Fruit fly (Drosophila melanogaster) whole organism, embryonic: Measurements from ENCODE around the gene mRpL12.

ENCODE experiments used
- Aef1 ChIP-seq: fragments of 200-800 bp; sonication (Bioruptor generic); IDR thresholded peaks from 3 replicates; pipeline ENCODE4 v1.3.6; 2022; ENCODE audit warnings: missing biosample characterization, missing genetic modification characterization
- Antp ChIP-seq: fragments of 200-800 bp; sonication (Bioruptor generic); optimal IDR thresholded peaks from 3 replicates; lab custom pipeline; 2016; ENCODE audit warnings: missing biosample characterization, missing genetic modification characterization
- CG10274 ChIP-seq: fragments of 200-800 bp; sonication (Bioruptor generic); optimal IDR thresholded peaks from 3 replicates; lab custom pipeline; 2017; ENCODE audit warnings: missing biosample characterization, mild to moderate bottlenecking, missing genetic modification characterization
- CG10979 ChIP-seq: fragments of 200-800 bp; sonication (Bioruptor generic); optimal IDR thresholded peaks from 2 replicates; lab custom pipeline; 2018; ENCODE audit warnings: missing biosample characterization, mild to moderate bottlenecking, missing genetic modification characterization, moderate library complexity
- CG12104 ChIP-seq: fragments of 200-800 bp; sonication (Bioruptor generic); optimal IDR thresholded peaks from 3 replicates; lab custom pipeline; 2016; ENCODE audit warnings: missing biosample characterization, missing genetic modification characterization
- CG1233 ChIP-seq: fragments of 200-800 bp; sonication (Bioruptor generic); optimal IDR thresholded peaks from 4 replicates; lab custom pipeline; 2018; ENCODE audit warnings: missing biosample characterization, mild to moderate bottlenecking, missing genetic modification characterization
- CG13123 ChIP-seq: fragments of 200-800 bp; sonication (Bioruptor generic); optimal IDR thresholded peaks from 2 replicates; lab custom pipeline; 2016; ENCODE audit warnings: missing biosample characterization, missing genetic modification characterization
- CG13775 ChIP-seq: fragments of 200-800 bp; sonication (Bioruptor generic); optimal IDR thresholded peaks from 3 replicates; lab custom pipeline; 2017; ENCODE audit warnings: missing biosample characterization, mild to moderate bottlenecking, missing genetic modification characterization
- CG14667 ChIP-seq: fragments of 200-800 bp; sonication (Bioruptor generic); IDR thresholded peaks from 2 replicates; pipeline ENCODE4 v1.3.6; 2022; ENCODE audit warnings: missing biosample characterization, missing genetic modification characterization
- CG1603 ChIP-seq: fragments of 200-800 bp; sonication (Bioruptor generic); optimal IDR thresholded peaks from 2 replicates; lab custom pipeline; 2019; ENCODE audit warnings: missing biosample characterization, mild to moderate bottlenecking, missing genetic modification characterization, moderate library complexity
- CG1792 ChIP-seq: fragments of 200-800 bp; sonication (Bioruptor generic); optimal IDR thresholded peaks from 2 replicates; lab custom pipeline; 2016; ENCODE audit warnings: missing biosample characterization, missing genetic modification characterization
- CG2199 ChIP-seq: fragments of 200-800 bp; sonication (Bioruptor generic); IDR thresholded peaks from 3 replicates; pipeline ENCODE4 v1.3.6; 2022; ENCODE audit warnings: missing biosample characterization, missing genetic modification characterization
- CG2678 ChIP-seq: fragments of 200-800 bp; sonication (Bioruptor generic); optimal IDR thresholded peaks from 3 replicates; lab custom pipeline; 2019; ENCODE audit warnings: missing biosample characterization, mild to moderate bottlenecking, missing genetic modification characterization, moderate library complexity
- CG30020 ChIP-seq: fragments of 200-800 bp; optimal IDR thresholded peaks from 2 replicates; lab custom pipeline; 2019; ENCODE audit warnings: missing biosample characterization, mild to moderate bottlenecking, missing genetic modification characterization, moderate library complexity
- CG30403 ChIP-seq: fragments of 200-800 bp; sonication (Bioruptor generic); optimal IDR thresholded peaks from 3 replicates; lab custom pipeline; 2016; ENCODE audit warnings: missing biosample characterization, missing genetic modification characterization
- CG32532 ChIP-seq: fragments of 200-800 bp; sonication (Bioruptor generic); IDR thresholded peaks from 2 replicates; pipeline ENCODE4 v1.3.6; 2022; ENCODE audit warnings: missing biosample characterization, missing genetic modification characterization
- CG4404 ChIP-seq: fragments of 200-800 bp; sonication (Bioruptor generic); IDR thresholded peaks from 2 replicates; pipeline ENCODE4 v1.3.6; 2022; ENCODE audit warnings: missing biosample characterization, missing genetic modification characterization
- CG7271 ChIP-seq: fragments of 200-800 bp; sonication (Bioruptor generic); optimal IDR thresholded peaks from 2 replicates; lab custom pipeline; 2018; ENCODE audit warnings: missing biosample characterization, mild to moderate bottlenecking, missing genetic modification characterization, moderate library complexity
- Chrac-16 ChIP-seq: fragments of 200-800 bp; sonication (Bioruptor generic); optimal IDR thresholded peaks from 3 replicates; lab custom pipeline; 2016; ENCODE audit warnings: missing biosample characterization, missing genetic modification characterization
- D19A ChIP-seq: fragments of 200-800 bp; optimal IDR thresholded peaks from 3 replicates; lab custom pipeline; 2019; ENCODE audit warnings: missing biosample characterization, mild to moderate bottlenecking, missing genetic modification characterization, moderate library complexity
- Elba2 ChIP-seq: fragments of 200-800 bp; sonication (Bioruptor generic); optimal IDR thresholded peaks from 3 replicates; lab custom pipeline; 2016; ENCODE audit warnings: missing biosample characterization, missing genetic modification characterization
- Lpt ChIP-seq: fragments of >200 bp; optimal IDR thresholded peaks from 2 replicates; lab custom pipeline; 2018; ENCODE audit warnings: missing biosample characterization, missing genetic modification characterization
- Mes4 ChIP-seq: fragments of 200-800 bp; sonication (Bioruptor generic); optimal IDR thresholded peaks from 2 replicates; lab custom pipeline; 2016; ENCODE audit warnings: missing biosample characterization, missing genetic modification characterization
- NC2α ChIP-seq: fragments of 200-800 bp; sonication (Bioruptor generic); optimal IDR thresholded peaks from 2 replicates; lab custom pipeline; 2016; ENCODE audit warnings: missing biosample characterization, missing genetic modification characterization
- Opbp ChIP-seq: fragments of 200-800 bp; sonication (Bioruptor generic); IDR thresholded peaks from 3 replicates; pipeline ENCODE4 v1.3.6; 2022; ENCODE audit warnings: missing biosample characterization, missing genetic modification characterization; ENCODE audit not compliant: partially characterized antibody
- Ravus ChIP-seq: fragments of 200-800 bp; sonication (Bioruptor generic); IDR thresholded peaks from 2 replicates; pipeline ENCODE4 v1.3.6; 2022; ENCODE audit warnings: missing biosample characterization, missing genetic modification characterization
- Scr ChIP-seq: fragments of 200-800 bp; sonication (Bioruptor generic); IDR thresholded peaks from 2 replicates; pipeline ENCODE4 v1.3.6; 2022; ENCODE audit warnings: missing biosample characterization, missing genetic modification characterization; ENCODE audit not compliant: partially characterized antibody
- Sox100B ChIP-seq: fragments of 200-800 bp; sonication (Bioruptor generic); optimal IDR thresholded peaks from 3 replicates; lab custom pipeline; 2018; ENCODE audit warnings: missing biosample characterization, mild to moderate bottlenecking, missing genetic modification characterization
- Sry-δ ChIP-seq: fragments of 200-800 bp; sonication (Bioruptor generic); optimal IDR thresholded peaks from 2 replicates; lab custom pipeline; 2016; ENCODE audit warnings: missing biosample characterization, missing genetic modification characterization
- bowl ChIP-seq: fragments of 200-800 bp; sonication (Bioruptor generic); IDR thresholded peaks from 2 replicates; pipeline ENCODE4 v1.3.6; 2022; ENCODE audit warnings: missing biosample characterization, missing genetic modification characterization
- cg ChIP-seq: fragments of 200-800 bp; sonication (Bioruptor generic); optimal IDR thresholded peaks from 3 replicates; lab custom pipeline; 2019; ENCODE audit warnings: missing biosample characterization, mild to moderate bottlenecking, missing genetic modification characterization, moderate library complexity
- dan ChIP-seq: fragments of 200-800 bp; sonication (Bioruptor generic); IDR thresholded peaks from 2 replicates; pipeline ENCODE4 v1.3.6; 2022; ENCODE audit warnings: missing biosample characterization, missing genetic modification characterization
- dmrt11E ChIP-seq: fragments of 200-800 bp; sonication (Bioruptor generic); optimal IDR thresholded peaks from 3 replicates; lab custom pipeline; 2018; ENCODE audit warnings: missing biosample characterization, mild to moderate bottlenecking, missing genetic modification characterization, moderate library complexity
- dmrt99B ChIP-seq: fragments of 200-800 bp; sonication (Bioruptor generic); optimal IDR thresholded peaks from 2 replicates; lab custom pipeline; 2018; ENCODE audit warnings: missing biosample characterization, mild to moderate bottlenecking, missing genetic modification characterization, moderate library complexity
- ems ChIP-seq: fragments of 200-800 bp; sonication (Bioruptor generic); optimal IDR thresholded peaks from 3 replicates; lab custom pipeline; 2016; ENCODE audit warnings: missing biosample characterization, missing genetic modification characterization
- esg ChIP-seq: fragments of 200-800 bp; sonication (Bioruptor generic); conservative IDR thresholded peaks from 2 replicates; pipeline ENCODE4 v1.3.6; 2022; ENCODE audit warnings: missing biosample characterization, missing genetic modification characterization
- gem ChIP-seq: fragments of 200-800 bp; sonication (Bioruptor generic); optimal IDR thresholded peaks from 2 replicates; lab custom pipeline; 2019; ENCODE audit warnings: missing biosample characterization, mild to moderate bottlenecking, missing genetic modification characterization, moderate library complexity
- lbe ChIP-seq: fragments of 200-800 bp; sonication (Bioruptor generic); optimal IDR thresholded peaks from 2 replicates; lab custom pipeline; 2016; ENCODE audit warnings: missing biosample characterization, mild to moderate bottlenecking, missing genetic modification characterization
- lilli ChIP-seq: fragments of 200-800 bp; sonication (Bioruptor generic); optimal IDR thresholded peaks from 3 replicates; lab custom pipeline; 2016; ENCODE audit warnings: missing biosample characterization, missing genetic modification characterization
- nerfin-1 ChIP-seq: fragments of 200-800 bp; sonication (Bioruptor generic); optimal IDR thresholded peaks from 3 replicates; lab custom pipeline; 2019; ENCODE audit warnings: missing biosample characterization, mild to moderate bottlenecking, missing genetic modification characterization, moderate library complexity
- salm ChIP-seq: fragments of 200-800 bp; sonication (Bioruptor generic); optimal IDR thresholded peaks from 2 replicates; lab custom pipeline; 2018; ENCODE audit warnings: missing biosample characterization, mild to moderate bottlenecking, missing genetic modification characterization
- scrt ChIP-seq: fragments of 200-800 bp; sonication (Bioruptor generic); optimal IDR thresholded peaks from 2 replicates; lab custom pipeline; 2018; ENCODE audit warnings: missing biosample characterization, mild to moderate bottlenecking, missing genetic modification characterization, moderate library complexity
- sens-2 ChIP-seq: fragments of 200-800 bp; sonication (Bioruptor generic); IDR thresholded peaks from 2 replicates; pipeline ENCODE4 v1.3.6; 2022; ENCODE audit warnings: missing biosample characterization, missing genetic modification characterization
- slbo ChIP-seq: fragments of 200-800 bp; sonication (Bioruptor generic); IDR thresholded peaks from 2 replicates; pipeline ENCODE4 v1.3.6; 2022; ENCODE audit warnings: missing biosample characterization, missing genetic modification characterization
- sna ChIP-seq: fragments of 200-800 bp; sonication (Bioruptor generic); IDR thresholded peaks from 2 replicates; pipeline ENCODE4 v1.3.6; 2022; ENCODE audit warnings: missing biosample characterization, missing genetic modification characterization; ENCODE audit not compliant: partially characterized antibody
- sug ChIP-seq: fragments of 200-800 bp; optimal IDR thresholded peaks from 2 replicates; lab custom pipeline; 2019; ENCODE audit warnings: missing biosample characterization, mild to moderate bottlenecking, missing genetic modification characterization, moderate library complexity
- trh ChIP-seq: fragments of 200-800 bp; sonication (Bioruptor generic); optimal IDR thresholded peaks from 2 replicates; lab custom pipeline; 2016; ENCODE audit warnings: missing biosample characterization, missing genetic modification characterization
- vfl ChIP-seq: fragments of 200-800 bp; sonication (Bioruptor generic); optimal IDR thresholded peaks from 2 replicates; lab custom pipeline; 2016; ENCODE audit warnings: missing biosample characterization, missing genetic modification characterization

mRpL12 gene

dm6 chr3L:8974478-8975477, 18.2 kb downstream of the mRpL12 start, which contains the start of the genes pix and Srp68 (continued):
- TF ChIP-seq scrt (GFP tag; lab: Kevin White, UChicago) (peak; percentile 48), Sox100B (no peak), CG1792 (no peak), CG2199 (GFP tag; lab: Robert Waterston, UW) (no peak), CG10979 (peak; percentile 42), cg (GFP tag; lab: Kevin White, UChicago) (no peak), Scr (GFP tag; lab: Robert Waterston, UW) (peak; percentile 93), CG12104 (peak; percentile 58), slbo (peak; percentile 65; the same call in 1 of the 2 replicates), nerfin-1 (tag; lab: Kevin White, UChicago) (peak; percentile 63), ems (GFP tag; lab: Kevin White, UChicago) (peak; percentile 24), Antp (GFP tag; lab: Kevin White, UChicago) (peak; percentile 31), CG30020 (peak; percentile 78), esg (GFP tag; lab: Robert Waterston, UW) (no peak), Mes4 (GFP tag; lab: Kevin White, UChicago) (peak; percentile 1), CG14667 (GFP tag; lab: Robert Waterston, UW) (0 out of 2 replicates have a peak, but pooled peaks have one; percentile 43), CG7271 (tag; lab: Kevin White, UChicago) (no peak), CG32532 (0 out of 2 replicates have a peak, but pooled peaks have one; percentile 29), dan (no peak), CG30403 (peak; percentile 78), Aef1 (no peak; the same call in 2 of the 3 replicates), CG13775 (GFP tag; lab: Kevin White, UChicago) (peak; percentile 70), Sry-δ (GFP tag; lab: Kevin White, UChicago) (peak; percentile 84), sug (tag; lab: Kevin White, UChicago) (peak; percentile 79), dmrt11E (peak; percentile 61), dmrt99B (tag; lab: Kevin White, UChicago) (no peak), Chrac-16 (peak; percentile 75), vfl (GFP tag; lab: Kevin White, UChicago) (peak; percentile 13), salm (tag; lab: Kevin White, UChicago) (no peak), lbe (GFP tag; lab: Kevin White, UChicago) (peak; percentile 51), bowl (GFP tag; lab: Robert Waterston, UW) (no peak), Ravus (GFP tag; lab: Robert Waterston, UW) (no peak), CG2678 (tag; lab: Kevin White, UChicago) (no peak), Elba2 (GFP tag; lab: Kevin White, UChicago) (no peak), CG1233 (GFP tag; lab: Kevin White, UChicago) (peak; percentile 65), trh (GFP tag; lab: Kevin White, UChicago) (no peak), NC2α (GFP tag; lab: Kevin White, UChicago) (no peak), Opbp (GFP tag; lab: Robert Waterston, UW) (peak; percentile 66; the same call in 2 of the 3 replicates), sna (GFP tag; lab: Robert Waterston, UW) (peak; percentile 75), D19A (no peak), CG4404 (GFP tag; lab: Robert Waterston, UW) (peak; percentile 64), lilli (GFP tag; lab: Kevin White, UChicago) (peak; percentile 75), CG13123 (GFP tag; lab: Kevin White, UChicago) (peak; percentile 34), Lpt (GFP tag; lab: Kevin White, UChicago) (no peak), CG10274 (no peak), sens-2 (no peak), CG1603 (no peak), gem (tag; lab: Kevin White, UChicago) (no peak)
